Worm (Caenorhabditis elegans) whole organism, L1 larva: ENCODE data around the gene T04A8.8.

Experiments
- C16A3.4 ChIP-seq: fragments of 150-350 bp; optimal IDR thresholded peaks from 2 replicates; lab custom pipeline; 2014; ENCODE audit warnings: missing biosample characterization, missing genetic modification characterization
- C34B4.2 ChIP-seq: sonication (generic microtip); optimal IDR thresholded peaks from 2 replicates; lab custom pipeline; 2017; ENCODE audit warnings: mild to moderate bottlenecking, missing genetic modification characterization, missing compliant biosample characterization
- aly-2 ChIP-seq: fragments of 150-350 bp; optimal IDR thresholded peaks from 2 replicates; lab custom pipeline; 2014; ENCODE audit warnings: missing biosample characterization, missing genetic modification characterization
- ama-1 ChIP-seq: fragments of 150-350 bp; optimal IDR thresholded peaks from 2 replicates; lab custom pipeline; 2014
- blmp-1 ChIP-seq: fragments of 150-350 bp; optimal IDR thresholded peaks from 2 replicates; lab custom pipeline; 2014; ENCODE audit warnings: missing biosample characterization, missing genetic modification characterization
- efl-1 ChIP-seq, 4 experiments: fragments of 150-350 bp; optimal IDR thresholded peaks in 3 of 4; peaks in 1 of 4; 1 replicate in 1 of 4; 2 replicates in 3 of 4; lab custom pipeline; 2014; ENCODE audit warnings: missing biosample characterization in 2 of 4, missing genetic modification characterization in 2 of 4, missing genetic modification reagents in 2 of 4
- efl-3 ChIP-seq: fragments of 200-800 bp; sonication (Bioruptor generic); optimal IDR thresholded peaks from 2 replicates; lab custom pipeline; 2018; ENCODE audit warnings: mild to moderate bottlenecking, missing genetic modification characterization, missing compliant biosample characterization
- elt-2 ChIP-seq: sonication (generic microtip); optimal IDR thresholded peaks from 2 replicates; lab custom pipeline; 2016; ENCODE audit warnings: missing genetic modification characterization, mild to moderate bottlenecking, inconsistent platforms, missing compliant biosample characterization, missing genetic modification reagents
- ets-5 ChIP-seq: fragments of 200-800 bp; sonication (Bioruptor generic); IDR thresholded peaks from 2 replicates; pipeline ENCODE4 v1.3.6; 2022; ENCODE audit warnings: missing genetic modification characterization, missing compliant biosample characterization
- fkh-10 ChIP-seq: sonication (generic microtip); optimal IDR thresholded peaks from 2 replicates; lab custom pipeline; 2017; ENCODE audit warnings: missing biosample characterization, missing genetic modification reagents, missing genetic modification characterization
- hlh-17 ChIP-seq: fragments of 200-800 bp; sonication (Bioruptor generic); optimal IDR thresholded peaks from 2 replicates; lab custom pipeline; 2018; ENCODE audit warnings: missing genetic modification characterization, mild to moderate bottlenecking, missing compliant biosample characterization, moderate library complexity, borderline replicate concordance
- hlh-4 ChIP-seq: sonication (generic microtip); optimal IDR thresholded peaks from 2 replicates; lab custom pipeline; 2016; ENCODE audit warnings: mild to moderate bottlenecking, missing genetic modification characterization, missing compliant biosample characterization
- hpl-2 ChIP-seq: fragments of 150-350 bp; optimal IDR thresholded peaks from 2 replicates; lab custom pipeline; 2014; ENCODE audit warnings: missing biosample characterization, missing genetic modification reagents, missing genetic modification characterization
- irx-1 ChIP-seq: sonication (generic microtip); optimal IDR thresholded peaks from 2 replicates; lab custom pipeline; 2016; ENCODE audit warnings: missing genetic modification characterization, missing compliant biosample characterization
- lin-13 ChIP-seq: fragments of 150-350 bp; optimal IDR thresholded peaks from 2 replicates; lab custom pipeline; 2014; ENCODE audit warnings: missing biosample characterization, missing genetic modification reagents, missing genetic modification characterization
- lin-15B ChIP-seq: fragments of 150-350 bp; sonication (generic microtip); optimal IDR thresholded peaks from 3 replicates; lab custom pipeline; 2014; ENCODE audit warnings: missing biosample characterization, missing genetic modification characterization
- lin-35 ChIP-seq, 2 experiments: fragments of 150-350 bp; optimal IDR thresholded peaks; 2 replicates each; lab custom pipeline; 2014; ENCODE audit warnings: missing biosample characterization in 2 of 2, missing genetic modification characterization in 2 of 2, missing genetic modification reagents in 2 of 2
- lsy-2 ChIP-seq, 2 experiments: fragments of 150-350 bp; optimal IDR thresholded peaks; 2 replicates each; lab custom pipeline; 2014; ENCODE audit warnings: missing biosample characterization in 2 of 2, missing genetic modification characterization in 2 of 2
- mef-2 ChIP-seq: fragments of 150-350 bp; optimal IDR thresholded peaks from 2 replicates; lab custom pipeline; 2014; ENCODE audit warnings: missing biosample characterization, missing genetic modification characterization
- mep-1 ChIP-seq: fragments of 150-350 bp; optimal IDR thresholded peaks from 2 replicates; lab custom pipeline; 2014; ENCODE audit warnings: missing biosample characterization, missing genetic modification characterization
- nhr-11 ChIP-seq: fragments of 150-350 bp; optimal IDR thresholded peaks from 2 replicates; lab custom pipeline; 2014; ENCODE audit warnings: missing biosample characterization, missing genetic modification characterization
- nhr-12 ChIP-seq: sonication (generic microtip); optimal IDR thresholded peaks from 2 replicates; lab custom pipeline; 2017; ENCODE audit warnings: missing biosample characterization, missing genetic modification characterization
- nhr-19 ChIP-seq: fragments of 200-800 bp; sonication (Bioruptor generic); conservative IDR thresholded peaks from 2 replicates; pipeline ENCODE4 v1.3.6; 2022; ENCODE audit warnings: missing genetic modification characterization, missing compliant biosample characterization
- nhr-20 ChIP-seq: sonication (generic microtip); optimal IDR thresholded peaks from 2 replicates; lab custom pipeline; 2016; ENCODE audit warnings: mild to moderate bottlenecking, missing genetic modification characterization, missing compliant biosample characterization
- nhr-71 ChIP-seq: sonication (generic microtip); optimal IDR thresholded peaks from 2 replicates; lab custom pipeline; 2016; ENCODE audit warnings: mild to moderate bottlenecking, missing genetic modification characterization, moderate library complexity, missing compliant biosample characterization
- nhr-77 ChIP-seq: fragments of 150-350 bp; optimal IDR thresholded peaks from 2 replicates; lab custom pipeline; 2014; ENCODE audit warnings: missing biosample characterization, missing genetic modification characterization
- nhr-84 ChIP-seq: sonication (generic microtip); optimal IDR thresholded peaks from 2 replicates; lab custom pipeline; 2017; ENCODE audit warnings: missing biosample characterization, missing genetic modification characterization
- pax-3 ChIP-seq: fragments of 200-800 bp; sonication (Bioruptor generic); optimal IDR thresholded peaks from 2 replicates; lab custom pipeline; 2018; ENCODE audit warnings: mild to moderate bottlenecking, missing genetic modification characterization, moderate library complexity, missing compliant biosample characterization
- rnt-1 ChIP-seq: sonication (generic microtip); optimal IDR thresholded peaks from 2 replicates; lab custom pipeline; 2016; ENCODE audit warnings: mild to moderate bottlenecking, missing genetic modification characterization, moderate library complexity, missing compliant biosample characterization
- skn-1 ChIP-seq: fragments of 150-350 bp; optimal IDR thresholded peaks from 2 replicates; lab custom pipeline; 2014; ENCODE audit warnings: missing biosample characterization, missing genetic modification characterization
- snu-23 ChIP-seq: sonication (generic microtip); optimal IDR thresholded peaks from 2 replicates; lab custom pipeline; 2016; ENCODE audit warnings: missing genetic modification characterization, missing compliant biosample characterization
- sox-4 ChIP-seq: sonication (generic microtip); optimal IDR thresholded peaks from 2 replicates; lab custom pipeline; 2016; ENCODE audit warnings: missing genetic modification characterization, missing compliant biosample characterization
- sptf-1 ChIP-seq: fragments of 150-350 bp; optimal IDR thresholded peaks from 2 replicates; lab custom pipeline; 2014; ENCODE audit warnings: missing biosample characterization, missing genetic modification characterization
- tbx-2 ChIP-seq: sonication (generic microtip); optimal IDR thresholded peaks from 2 replicates; lab custom pipeline; 2016; ENCODE audit warnings: missing genetic modification characterization, missing compliant biosample characterization
- unc-130 ChIP-seq: fragments of 150-350 bp; optimal IDR thresholded peaks from 2 replicates; lab custom pipeline; 2017; ENCODE audit warnings: missing biosample characterization, missing genetic modification characterization, inconsistent platforms
- unc-62 ChIP-seq: fragments of 150-350 bp; optimal IDR thresholded peaks from 2 replicates; lab custom pipeline; 2014; ENCODE audit warnings: missing biosample characterization, missing genetic modification reagents, missing genetic modification characterization
- unc-86 ChIP-seq: sonication (generic microtip); optimal IDR thresholded peaks from 2 replicates; lab custom pipeline; 2016; ENCODE audit warnings: missing genetic modification characterization, missing compliant biosample characterization
- vab-15 ChIP-seq: sonication (generic microtip); optimal IDR thresholded peaks from 2 replicates; lab custom pipeline; 2017; ENCODE audit warnings: missing genotype, mild to moderate bottlenecking, missing genetic modification characterization, missing compliant biosample characterization
- xbp-1 ChIP-seq: sonication (generic microtip); optimal IDR thresholded peaks from 2 replicates; lab custom pipeline; 2016; ENCODE audit warnings: missing genetic modification characterization, missing compliant biosample characterization
- zag-1 ChIP-seq: fragments of 150-350 bp; optimal IDR thresholded peaks from 2 replicates; lab custom pipeline; 2014; ENCODE audit warnings: missing biosample characterization, missing genetic modification characterization
- ztf-4 ChIP-seq: fragments of 150-350 bp; optimal IDR thresholded peaks from 2 replicates; lab custom pipeline; 2014; ENCODE audit warnings: missing biosample characterization, missing genetic modification characterization

The T04A8.8 gene

DNA sequence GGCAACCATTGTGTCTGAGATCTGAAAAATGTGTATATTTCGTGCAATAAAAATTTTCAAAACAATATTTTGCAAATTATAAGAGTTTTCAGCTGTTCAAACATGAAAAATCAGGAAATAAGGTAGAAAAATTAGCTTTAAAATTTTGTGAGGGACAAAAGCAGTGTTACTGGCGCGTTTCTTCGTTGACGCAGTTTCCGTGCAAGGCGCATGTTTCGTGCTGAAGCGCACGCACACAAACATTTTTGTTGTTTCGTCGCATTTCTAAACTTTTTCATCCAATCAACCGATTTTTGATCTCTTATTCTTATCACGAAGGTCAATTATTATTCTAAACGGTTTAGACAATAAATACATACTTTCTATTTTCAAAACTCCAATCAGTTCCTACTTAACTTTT lies 514 bp upstream of the T04A8.8 start, which contains the start of gene nifk-1 (continued):
- TF ChIP-seq hpl-2 (GFP tag; lab: Kevin White, UChicago) (no peak), nhr-12 (no peak), tbx-2 (tag; lab: Kevin White, UChicago) (peak; percentile 37), unc-62 (GFP tag; lab: Kevin White, UChicago) (no peak), nhr-84 (tag; lab: Kevin White, UChicago) (no peak), lsy-2 (tag; optimal IDR thresholded peaks at IDR 0.05; lab: Kevin White, UChicago) (peak; percentile 75 to 84), C34B4.2 (tag; lab: Kevin White, UChicago) (no peak), pax-3 (no peak), nhr-71 (peak; percentile 73)

DNA sequence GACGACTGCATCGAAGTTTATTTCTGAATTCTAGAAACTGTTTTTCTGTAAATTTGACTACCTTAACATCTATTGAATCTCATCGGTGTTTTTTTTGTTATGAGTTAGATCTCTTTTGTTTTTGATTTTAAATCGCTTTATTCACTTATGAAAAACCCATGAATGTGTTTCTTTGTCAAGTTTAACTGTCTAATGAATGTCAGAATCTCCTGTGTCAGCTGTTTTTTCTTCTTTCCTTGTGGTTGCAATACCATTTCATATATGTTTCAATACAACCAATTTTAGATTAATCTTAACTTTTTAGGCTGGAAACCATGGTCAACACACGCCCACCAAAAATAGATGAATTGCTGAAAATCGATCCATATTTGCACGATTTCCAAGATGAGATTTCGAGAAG lies 1.3 kb downstream of the T04A8.8 start, which contains the start of gene T04A8.7:
Gene T04A8.7 (plus strand): TSS at position 301 of the 400 bp plus-strand sequence.
- TF ChIP-seq aly-2 (tag; lab: Kevin White, UChicago): no peak
- no peak for TF ChIP-seq mef-2 (tag; lab: Kevin White, UChicago)
- TF ChIP-seq nhr-12: no peak
- TF ChIP-seq unc-86 (tag; lab: Kevin White, UChicago): no peak
- TF ChIP-seq hlh-17 (GFP tag; lab: Kevin White, UChicago): no peak
- TF ChIP-seq lin-35 (GFP tag; optimal IDR thresholded peaks at IDR 0.05; lab: Kevin White, UChicago): no peak

DNA sequence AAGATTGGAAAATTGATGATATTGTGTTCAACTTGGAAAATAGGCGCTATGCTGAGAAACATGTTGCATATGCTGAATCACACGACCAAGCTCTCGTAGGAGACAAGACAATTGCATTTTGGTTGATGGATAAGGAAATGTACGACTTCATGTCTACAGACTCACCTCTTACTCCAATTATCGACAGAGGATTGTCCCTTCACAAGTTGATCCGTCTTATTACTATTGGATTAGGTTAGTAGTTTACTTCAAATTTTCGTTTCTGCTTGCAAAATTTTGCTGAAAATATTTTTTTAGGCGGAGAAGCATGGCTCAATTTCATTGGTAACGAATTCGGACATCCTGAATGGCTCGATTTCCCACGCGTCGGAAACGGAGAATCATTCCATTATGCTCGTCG lies 3.1 kb downstream of the T04A8.8 start:
- no peak for TF ChIP-seq ama-1
- TF ChIP-seq vab-15 (tag; lab: Kevin White, UChicago): no peak
- no peak for TF ChIP-seq fkh-10 (GFP tag; lab: Kevin White, UChicago)
- no peak for TF ChIP-seq efl-1 (optimal IDR thresholded peaks at IDR 0.05; lab: Kevin White, UChicago)
- peak in 1 of 2 experiments; percentile 34 for TF ChIP-seq efl-1 (GFP tag; optimal IDR thresholded peaks at IDR 0.05 in 1 of 2; lab: Kevin White, UChicago)
- TF ChIP-seq mep-1 (tag; lab: Kevin White, UChicago): no peak
- no peak for TF ChIP-seq rnt-1
- TF ChIP-seq efl-3 (GFP tag; lab: Kevin White, UChicago): no peak
- TF ChIP-seq unc-130 (tag; lab: Kevin White, UChicago): no peak

- TF ChIP-seq aly-2 (tag; lab: Kevin White, UChicago) (no peak), xbp-1 (tag; lab: Kevin White, UChicago) (no peak), zag-1 (tag; lab: Kevin White, UChicago) (no peak), mef-2 (tag; lab: Kevin White, UChicago) (no peak), ztf-4 (tag; lab: Kevin White, UChicago) (no peak), nhr-77 (tag; lab: Kevin White, UChicago) (no peak), snu-23 (GFP tag; lab: Kevin White, UChicago) (no peak), nhr-20 (no peak), hpl-2 (GFP tag; lab: Kevin White, UChicago) (no peak), C16A3.4 (tag; lab: Kevin White, UChicago) (no peak), nhr-84 (tag; lab: Kevin White, UChicago) (no peak)
Measured at ce11 chrIII:4697819-4698218, 4.0 kb downstream of the T04A8.8 start, which contains the start of gene dnj-18. dnj-18 (plus strand) TSS chrIII:4698119.

DNA sequence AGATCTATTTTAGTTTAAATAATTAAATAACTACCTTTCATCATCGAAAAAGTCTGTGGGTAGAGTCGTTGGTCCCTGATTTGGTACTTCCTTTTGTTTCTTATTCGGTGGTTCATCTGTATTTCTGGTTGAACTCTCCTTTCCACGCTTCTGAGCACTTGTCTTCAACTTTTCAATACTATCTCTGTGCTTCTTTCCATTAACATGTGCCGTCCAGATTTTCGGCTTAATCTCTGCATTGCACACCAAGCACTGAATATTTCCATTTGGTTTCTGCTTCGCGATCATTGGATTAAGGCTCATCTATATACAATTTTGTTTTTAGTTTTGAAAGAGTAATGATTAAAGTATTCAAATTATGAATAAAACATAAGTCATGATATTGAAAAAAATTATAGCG lies 6.1 kb downstream of the T04A8.8 start, which contains the start of gene sel-13:
Gene sel-13 (minus strand): TSS at position 303 of the 400 bp plus-strand sequence.
- TF ChIP-seq nhr-19 (GFP tag; lab: Robert Waterston, UW) (no peak), mef-2 (tag; lab: Kevin White, UChicago) (no peak), zag-1 (tag; lab: Kevin White, UChicago) (no peak), ets-5 (GFP tag; lab: Robert Waterston, UW) (no peak), nhr-11 (tag; lab: Kevin White, UChicago) (no peak)

ce11 chrIII:4703932-4704454 lies 10.2 kb downstream of the T04A8.8 start, which contains the start of the genes clp-2 and mrpl-16:
clp-2 (minus strand) TSS chrIII:4704025.
mrpl-16 (plus strand) TSS chrIII:4704404.
- TF ChIP-seq skn-1 (tag; lab: Kevin White, UChicago) (no peak), lin-13 (GFP tag; lab: Kevin White, UChicago) (no peak), mep-1 (tag; lab: Kevin White, UChicago) (peak; percentile 24), pax-3 (no peak), irx-1 (peak; percentile 4), sptf-1 (tag; lab: Kevin White, UChicago) (no peak), elt-2 (tag; lab: Kevin White, UChicago) (no peak), blmp-1 (no peak), ets-5 (GFP tag; lab: Robert Waterston, UW) (no peak), nhr-77 (tag; lab: Kevin White, UChicago) (no peak), efl-1 (optimal IDR thresholded peaks at IDR 0.05; lab: Kevin White, UChicago) (peak; percentile 42 to 58), efl-1 (GFP tag; optimal IDR thresholded peaks at IDR 0.05 in 1 of 2; lab: Kevin White, UChicago) (peak; percentile 59 to 93), lsy-2 (tag; optimal IDR thresholded peaks at IDR 0.05; lab: Kevin White, UChicago) (peak; percentile 54 to 74), rnt-1 (peak; percentile 34), hlh-4 (no peak), ztf-4 (tag; lab: Kevin White, UChicago) (no peak), lin-15B (tag; lab: Kevin White, UChicago) (no peak), ama-1 (no peak), sox-4 (tag; lab: Kevin White, UChicago) (no peak)
